Worm (Caenorhabditis elegans) whole organism, L4 larva: Measurements from ENCODE around the gene slc-36.3.

Experiments used
- Y5F2A.4 ChIP-seq: fragments of 200-800 bp; sonication (Bioruptor generic); optimal IDR thresholded peaks from 2 replicates; lab custom pipeline; 2018; ENCODE audit warnings: mild to moderate bottlenecking, missing genetic modification characterization, missing compliant biosample characterization
- aha-1 ChIP-seq: fragments of 150-350 bp; peaks from one replicate; lab custom pipeline; 2014; ENCODE audit warnings: missing biosample characterization, missing genetic modification characterization
- nhr-41 ChIP-seq: fragments of 200-800 bp; sonication (Bioruptor generic); IDR thresholded peaks from 2 replicates; pipeline ENCODE4 v1.3.6; 2022; ENCODE audit warnings: missing genetic modification reagents, missing genetic modification characterization, missing compliant biosample characterization

Gene slc-36.3

DNA sequence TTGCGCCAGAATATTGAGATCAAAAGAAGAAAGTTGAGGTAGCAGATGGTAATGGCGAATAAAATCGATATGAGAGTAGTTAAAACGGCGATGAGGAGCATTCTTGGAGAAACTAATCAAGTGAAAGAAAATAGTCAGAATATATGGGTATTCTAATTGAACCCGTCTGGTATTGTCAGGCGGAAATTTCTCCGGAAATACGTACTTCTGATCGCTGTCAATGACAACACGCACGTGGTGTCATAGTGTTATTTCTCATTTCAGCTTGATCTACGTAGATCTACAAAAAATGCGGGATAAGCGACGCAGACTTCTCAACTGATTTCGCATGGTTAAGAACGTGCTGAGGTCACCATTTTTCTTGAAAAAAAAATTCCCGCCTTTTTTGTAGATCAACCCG, 51.6 kb downstream of the slc-36.3 start, which contains the start of gene srbc-79:
TSS of gene srbc-79 (minus strand) at position 101 of the 400 bp plus-strand sequence.
- TF ChIP-seq nhr-41 (GFP tag; lab: Robert Waterston, UW) (no peak), aha-1 (tag; lab: Kevin White, UChicago) (peak; percentile 16), Y5F2A.4 (no peak)
